Worm (Caenorhabditis elegans) whole organism, early embryonic: Measurements from ENCODE around the gene nhr-197.
"Not testable (repeated sequence)": the region's sequence is repeated elsewhere in the genome, so short reads cannot be mapped to it uniquely, and the experiment has no call there.

Source experiments
- aly-1 ChIP-seq: sonication (generic microtip); optimal IDR thresholded peaks from 2 replicates; lab custom pipeline; 2016; ENCODE audit warnings: missing genetic modification characterization, missing compliant biosample characterization
- ama-1 ChIP-seq: fragments of 150-350 bp; optimal IDR thresholded peaks from 2 replicates; lab custom pipeline; 2014
- hmbx-1 ChIP-seq: sonication (generic microtip); optimal IDR thresholded peaks from 2 replicates; lab custom pipeline; 2016; ENCODE audit warnings: mild to moderate bottlenecking, missing genetic modification characterization, missing compliant biosample characterization
- hmg-4 ChIP-seq: fragments of 200-800 bp; sonication (Bioruptor generic); optimal IDR thresholded peaks from 2 replicates; lab custom pipeline; 2018; ENCODE audit warnings: mild to moderate bottlenecking, missing genetic modification characterization, missing compliant biosample characterization
- scrt-1 ChIP-seq: fragments of 200-800 bp; sonication (Bioruptor generic); IDR thresholded peaks from 2 replicates; pipeline ENCODE4 v1.3.6; 2022; ENCODE audit warnings: missing genetic modification characterization, missing compliant biosample characterization
- sea-1 ChIP-seq: fragments of 200-800 bp; sonication (Bioruptor generic); conservative IDR thresholded peaks from 2 replicates; pipeline ENCODE4 v1.3.6; 2022; ENCODE audit warnings: missing genetic modification characterization, missing compliant biosample characterization

- TF ChIP-seq hmbx-1 (tag; lab: Kevin White, UChicago); ama-1 (lab: Kevin White, UChicago); aly-1 (tag; lab: Kevin White, UChicago); scrt-1 (GFP tag; lab: Robert Waterston, UW); hmg-4 (GFP tag; lab: Kevin White, UChicago); sea-1 (GFP tag; lab: Robert Waterston, UW): not testable (repeated sequence)
Measured at ce11 chrV:15647536-15648085, 40.1 kb upstream of the nhr-197 start, which contains the start of the genes C55A1.7 and C55A1.6.
